Fruit fly (Drosophila melanogaster) whole organism, prepupa: ENCODE measurements around the gene CG31068.

Experiments
- CG3032 ChIP-seq: fragments of 200-800 bp; optimal IDR thresholded peaks from 2 replicates; lab custom pipeline; 2019; ENCODE audit warnings: missing biosample characterization, mild to moderate bottlenecking, missing genetic modification characterization, moderate library complexity
- CG32006 ChIP-seq: fragments of 200-800 bp; sonication (Bioruptor generic); optimal IDR thresholded peaks from 3 replicates; lab custom pipeline; 2017; ENCODE audit warnings: missing biosample characterization, mild to moderate bottlenecking, missing genetic modification characterization
- Gug ChIP-seq: fragments of 200-800 bp; sonication (Bioruptor generic); IDR thresholded peaks from 2 replicates; pipeline ENCODE4 v1.3.6; 2022; ENCODE audit warnings: missing biosample characterization, missing genetic modification characterization
- Lpt ChIP-seq: fragments of 200-800 bp; sonication (Bioruptor generic); optimal IDR thresholded peaks from 3 replicates; lab custom pipeline; 2016; ENCODE audit warnings: missing biosample characterization, missing genetic modification characterization
- OdsH ChIP-seq: fragments of 200-800 bp; sonication (Bioruptor generic); optimal IDR thresholded peaks from 3 replicates; lab custom pipeline; 2016; ENCODE audit warnings: missing biosample characterization, missing genetic modification characterization
- Sox102F ChIP-seq: fragments of 200-800 bp; sonication (Bioruptor generic); optimal IDR thresholded peaks from 2 replicates; lab custom pipeline; 2016; ENCODE audit warnings: missing biosample characterization, mild to moderate bottlenecking, missing genetic modification characterization
- dsx ChIP-seq: fragments of 200-800 bp; optimal IDR thresholded peaks from 3 replicates; lab custom pipeline; 2019; ENCODE audit warnings: missing biosample characterization, mild to moderate bottlenecking, missing genetic modification characterization, moderate library complexity; ENCODE audit not compliant: poor library complexity, severe bottlenecking

- TF ChIP-seq Sox102F (GFP tag; lab: Kevin White, UChicago) (no peak), CG3032 (tag; lab: Kevin White, UChicago) (no peak), OdsH (no peak), Lpt (GFP tag; lab: Kevin White, UChicago) (no peak), CG32006 (GFP tag; lab: Kevin White, UChicago) (no peak), dsx (GFP tag; lab: Kevin White, UChicago) (no peak), Gug (GFP tag; lab: Robert Waterston, UW) (no peak)
Observed at dm6 chr3R:27250907-27251306, 17.4 kb downstream of the CG31068 start, which contains the start of the genes TTLL6B and TfIIA-L.
